Worm (Caenorhabditis elegans) whole organism, L1 larva: ENCODE measurements around the gene swd-2.2.

Source experiments
- C16A3.4 ChIP-seq: fragments of 150-350 bp; optimal IDR thresholded peaks from 2 replicates; lab custom pipeline; 2014; ENCODE audit warnings: missing biosample characterization, missing genetic modification characterization
- C34B4.2 ChIP-seq: sonication (generic microtip); optimal IDR thresholded peaks from 2 replicates; lab custom pipeline; 2017; ENCODE audit warnings: mild to moderate bottlenecking, missing genetic modification characterization, missing compliant biosample characterization
- F16B12.6 ChIP-seq: fragments of 150-350 bp; optimal IDR thresholded peaks from 2 replicates; lab custom pipeline; 2014; ENCODE audit warnings: missing biosample characterization, missing genetic modification characterization
- alr-1 ChIP-seq: fragments of 200-800 bp; sonication (Bioruptor generic); optimal IDR thresholded peaks from 2 replicates; lab custom pipeline; 2018; ENCODE audit warnings: borderline replicate concordance, mild to moderate bottlenecking, missing genetic modification characterization, missing compliant biosample characterization
- aly-2 ChIP-seq: fragments of 150-350 bp; optimal IDR thresholded peaks from 2 replicates; lab custom pipeline; 2014; ENCODE audit warnings: missing biosample characterization, missing genetic modification characterization
- ama-1 ChIP-seq: fragments of 150-350 bp; optimal IDR thresholded peaks from 2 replicates; lab custom pipeline; 2014
- blmp-1 ChIP-seq: fragments of 150-350 bp; optimal IDR thresholded peaks from 2 replicates; lab custom pipeline; 2014; ENCODE audit warnings: missing biosample characterization, missing genetic modification characterization
- ceh-63 ChIP-seq: fragments of 200-800 bp; sonication (Bioruptor generic); optimal IDR thresholded peaks from 2 replicates; lab custom pipeline; 2018; ENCODE audit warnings: mild to moderate bottlenecking, missing genetic modification characterization, missing compliant biosample characterization
- ceh-8 ChIP-seq: fragments of 200-800 bp; sonication (Bioruptor generic); optimal IDR thresholded peaks from 2 replicates; lab custom pipeline; 2018; ENCODE audit warnings: mild to moderate bottlenecking, missing genetic modification characterization, moderate library complexity, missing compliant biosample characterization
- ceh-82 ChIP-seq, 3 experiments: fragments of 150-350 bp in 1 of 3; sonication (generic microtip) in 2 of 3; optimal IDR thresholded peaks; 2 replicates each; lab custom pipeline; 2014 to 2017; ENCODE audit warnings: missing biosample characterization in 3 of 3, missing genetic modification characterization in 3 of 3
- ceh-90 ChIP-seq: sonication (generic microtip); optimal IDR thresholded peaks from 2 replicates; lab custom pipeline; 2016; ENCODE audit warnings: missing genetic modification characterization, missing compliant biosample characterization
- dpl-1 ChIP-seq, 3 experiments: fragments of 150-350 bp in 2 of 3; sonication (generic microtip) in 1 of 3; optimal IDR thresholded peaks; 2 replicates each; lab custom pipeline; 2014 to 2017; ENCODE audit warnings: missing biosample characterization in 3 of 3, missing genetic modification characterization in 3 of 3, missing genetic modification reagents in 3 of 3
- dsc-1 ChIP-seq: sonication (generic microtip); optimal IDR thresholded peaks from 2 replicates; lab custom pipeline; 2016; ENCODE audit warnings: mild to moderate bottlenecking, missing genetic modification characterization, missing compliant biosample characterization
- efl-1 ChIP-seq, 4 experiments: fragments of 150-350 bp; optimal IDR thresholded peaks in 3 of 4; peaks in 1 of 4; 1 replicate in 1 of 4; 2 replicates in 3 of 4; lab custom pipeline; 2014; ENCODE audit warnings: missing biosample characterization in 2 of 4, missing genetic modification characterization in 2 of 4, missing genetic modification reagents in 2 of 4
- egl-27 ChIP-seq, 2 experiments: fragments of 150-350 bp in 1 of 2; sonication (generic microtip); optimal IDR thresholded peaks; 3 replicates each; lab custom pipeline; 2017 to 2018; ENCODE audit warnings: missing biosample characterization in 2 of 2, missing genetic modification characterization in 2 of 2, missing genetic modification reagents in 2 of 2
- elt-2 ChIP-seq: sonication (generic microtip); optimal IDR thresholded peaks from 2 replicates; lab custom pipeline; 2016; ENCODE audit warnings: missing genetic modification characterization, mild to moderate bottlenecking, inconsistent platforms, missing compliant biosample characterization, missing genetic modification reagents
- elt-3 ChIP-seq, 6 experiments: fragments of 150-350 bp in 1 of 6; sonication (generic microtip); optimal IDR thresholded peaks; 2 replicates each; lab custom pipeline; 2017 to 2018; ENCODE audit warnings: missing biosample characterization in 6 of 6, missing genetic modification characterization in 6 of 6, inconsistent platforms in 1 of 6
- ets-5 ChIP-seq: fragments of 200-800 bp; sonication (Bioruptor generic); IDR thresholded peaks from 2 replicates; pipeline ENCODE4 v1.3.6; 2022; ENCODE audit warnings: missing genetic modification characterization, missing compliant biosample characterization
- fkh-10 ChIP-seq: sonication (generic microtip); optimal IDR thresholded peaks from 2 replicates; lab custom pipeline; 2017; ENCODE audit warnings: missing biosample characterization, missing genetic modification reagents, missing genetic modification characterization
- fos-1 ChIP-seq: fragments of 150-350 bp; optimal IDR thresholded peaks from 2 replicates; lab custom pipeline; 2014; ENCODE audit warnings: missing biosample characterization, missing genetic modification characterization
- grh-1 ChIP-seq: fragments of 200-800 bp; sonication (Bioruptor generic); IDR thresholded peaks from 2 replicates; pipeline ENCODE4 v1.3.6; 2022; ENCODE audit warnings: missing genetic modification reagents, missing genetic modification characterization, missing compliant biosample characterization
- hlh-4 ChIP-seq: sonication (generic microtip); optimal IDR thresholded peaks from 2 replicates; lab custom pipeline; 2016; ENCODE audit warnings: mild to moderate bottlenecking, missing genetic modification characterization, missing compliant biosample characterization
- hpl-2 ChIP-seq: fragments of 150-350 bp; optimal IDR thresholded peaks from 2 replicates; lab custom pipeline; 2014; ENCODE audit warnings: missing biosample characterization, missing genetic modification reagents, missing genetic modification characterization
- irx-1 ChIP-seq: sonication (generic microtip); optimal IDR thresholded peaks from 2 replicates; lab custom pipeline; 2016; ENCODE audit warnings: missing genetic modification characterization, missing compliant biosample characterization
- isw-1 ChIP-seq: fragments of 200-800 bp; sonication (Bioruptor generic); IDR thresholded peaks from 2 replicates; pipeline ENCODE4 v1.3.6; 2022; ENCODE audit warnings: missing genetic modification characterization, missing compliant biosample characterization
- jun-1 ChIP-seq: fragments of 150-350 bp; optimal IDR thresholded peaks from 2 replicates; lab custom pipeline; 2014; ENCODE audit warnings: missing biosample characterization, missing genetic modification reagents, missing genetic modification characterization
- lin-13 ChIP-seq: fragments of 150-350 bp; optimal IDR thresholded peaks from 2 replicates; lab custom pipeline; 2014; ENCODE audit warnings: missing biosample characterization, missing genetic modification reagents, missing genetic modification characterization
- lin-15B ChIP-seq: fragments of 150-350 bp; sonication (generic microtip); optimal IDR thresholded peaks from 3 replicates; lab custom pipeline; 2014; ENCODE audit warnings: missing biosample characterization, missing genetic modification characterization
- lin-35 ChIP-seq, 2 experiments: fragments of 150-350 bp; optimal IDR thresholded peaks; 2 replicates each; lab custom pipeline; 2014; ENCODE audit warnings: missing biosample characterization in 2 of 2, missing genetic modification characterization in 2 of 2, missing genetic modification reagents in 2 of 2
- lin-39 ChIP-seq: fragments of 150-350 bp; optimal IDR thresholded peaks from 2 replicates; lab custom pipeline; 2014; ENCODE audit warnings: missing biosample characterization, missing genetic modification reagents, missing genetic modification characterization
- lir-3 ChIP-seq: sonication (generic microtip); optimal IDR thresholded peaks from 2 replicates; lab custom pipeline; 2016; ENCODE audit warnings: mild to moderate bottlenecking, missing genetic modification characterization, moderate library complexity, missing compliant biosample characterization; ENCODE audit not compliant: poor library complexity
- lsy-2 ChIP-seq, 2 experiments: fragments of 150-350 bp; optimal IDR thresholded peaks; 2 replicates each; lab custom pipeline; 2014; ENCODE audit warnings: missing biosample characterization in 2 of 2, missing genetic modification characterization in 2 of 2
- mef-2 ChIP-seq: fragments of 150-350 bp; optimal IDR thresholded peaks from 2 replicates; lab custom pipeline; 2014; ENCODE audit warnings: missing biosample characterization, missing genetic modification characterization
- nhr-11 ChIP-seq: fragments of 150-350 bp; optimal IDR thresholded peaks from 2 replicates; lab custom pipeline; 2014; ENCODE audit warnings: missing biosample characterization, missing genetic modification characterization
- nhr-20 ChIP-seq: sonication (generic microtip); optimal IDR thresholded peaks from 2 replicates; lab custom pipeline; 2016; ENCODE audit warnings: mild to moderate bottlenecking, missing genetic modification characterization, missing compliant biosample characterization
- nhr-76 ChIP-seq: sonication (generic microtip); optimal IDR thresholded peaks from 2 replicates; lab custom pipeline; 2017; ENCODE audit warnings: missing biosample characterization, missing genetic modification characterization
- nhr-84 ChIP-seq: sonication (generic microtip); optimal IDR thresholded peaks from 2 replicates; lab custom pipeline; 2017; ENCODE audit warnings: missing biosample characterization, missing genetic modification characterization
- nhr-85 ChIP-seq: sonication (generic microtip); peaks from one replicate; lab custom pipeline; 2016; ENCODE audit warnings: missing genetic modification characterization, inconsistent platforms, missing compliant biosample characterization
- pag-3 ChIP-seq: sonication (generic microtip); optimal IDR thresholded peaks from 2 replicates; lab custom pipeline; 2017; ENCODE audit warnings: missing genetic modification characterization, mild to moderate bottlenecking, missing compliant biosample characterization, antibody characterized with exemption, borderline replicate concordance; ENCODE audit not compliant: insufficient read depth
- pax-3 ChIP-seq: fragments of 200-800 bp; sonication (Bioruptor generic); optimal IDR thresholded peaks from 2 replicates; lab custom pipeline; 2018; ENCODE audit warnings: mild to moderate bottlenecking, missing genetic modification characterization, moderate library complexity, missing compliant biosample characterization
- pqm-1 ChIP-seq: sonication (generic microtip); optimal IDR thresholded peaks from 3 replicates; lab custom pipeline; 2017; ENCODE audit warnings: missing biosample characterization, missing genetic modification characterization
- rnt-1 ChIP-seq: sonication (generic microtip); optimal IDR thresholded peaks from 2 replicates; lab custom pipeline; 2016; ENCODE audit warnings: mild to moderate bottlenecking, missing genetic modification characterization, moderate library complexity, missing compliant biosample characterization
- sptf-1 ChIP-seq: fragments of 150-350 bp; optimal IDR thresholded peaks from 2 replicates; lab custom pipeline; 2014; ENCODE audit warnings: missing biosample characterization, missing genetic modification characterization
- sup-37 ChIP-seq: fragments of 200-800 bp; sonication (Bioruptor generic); optimal IDR thresholded peaks from 2 replicates; lab custom pipeline; 2018; ENCODE audit warnings: mild to moderate bottlenecking, missing genetic modification characterization, missing compliant biosample characterization
- swsn-7 ChIP-seq: sonication (generic microtip); optimal IDR thresholded peaks from 2 replicates; lab custom pipeline; 2016; ENCODE audit warnings: missing genetic modification characterization, missing compliant biosample characterization
- tlp-1 ChIP-seq: fragments of 150-350 bp; optimal IDR thresholded peaks from 2 replicates; lab custom pipeline; 2014; ENCODE audit warnings: missing biosample characterization, missing genetic modification characterization
- unc-130 ChIP-seq: fragments of 150-350 bp; optimal IDR thresholded peaks from 2 replicates; lab custom pipeline; 2017; ENCODE audit warnings: missing biosample characterization, missing genetic modification characterization, inconsistent platforms
- unc-30 ChIP-seq: sonication (generic microtip); optimal IDR thresholded peaks from 2 replicates; lab custom pipeline; 2017; ENCODE audit warnings: missing biosample characterization, missing genetic modification characterization
- unc-62 ChIP-seq: fragments of 150-350 bp; optimal IDR thresholded peaks from 2 replicates; lab custom pipeline; 2014; ENCODE audit warnings: missing biosample characterization, missing genetic modification reagents, missing genetic modification characterization
- vab-15 ChIP-seq: sonication (generic microtip); optimal IDR thresholded peaks from 2 replicates; lab custom pipeline; 2017; ENCODE audit warnings: missing genotype, mild to moderate bottlenecking, missing genetic modification characterization, missing compliant biosample characterization
- xbp-1 ChIP-seq: sonication (generic microtip); optimal IDR thresholded peaks from 2 replicates; lab custom pipeline; 2016; ENCODE audit warnings: missing genetic modification characterization, missing compliant biosample characterization
- zip-4 ChIP-seq: fragments of 200-800 bp; sonication (Bioruptor generic); optimal IDR thresholded peaks from 2 replicates; lab custom pipeline; 2018; ENCODE audit warnings: mild to moderate bottlenecking, missing genetic modification characterization, moderate library complexity, missing compliant biosample characterization
- ztf-4 ChIP-seq: fragments of 150-350 bp; optimal IDR thresholded peaks from 2 replicates; lab custom pipeline; 2014; ENCODE audit warnings: missing biosample characterization, missing genetic modification characterization

swd-2.2 gene

DNA sequence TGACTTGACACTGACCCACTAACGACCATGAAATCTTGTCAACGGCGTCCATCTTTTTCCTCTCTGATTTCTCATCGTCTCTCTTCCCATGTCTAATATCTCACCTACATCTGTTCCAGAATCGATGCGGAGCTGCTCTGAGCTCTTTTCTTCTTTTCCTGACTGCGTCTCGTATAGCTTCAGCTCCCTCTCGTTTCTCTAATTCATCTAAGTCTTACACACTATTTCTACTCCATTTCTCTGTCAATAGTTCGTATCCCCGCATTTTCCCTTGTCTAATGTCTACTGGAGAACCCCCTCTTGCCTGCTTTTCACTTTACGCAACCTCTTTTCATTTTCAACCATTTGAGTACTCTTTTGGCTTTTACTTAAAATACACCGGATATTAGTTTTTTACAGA, 43.6 kb downstream of the swd-2.2 start, which contains the start of gene ric-3 (continued):
- TF ChIP-seq swsn-7 (tag; lab: Kevin White, UChicago) (peak; percentile 73), nhr-76 (tag; lab: Kevin White, UChicago) (no peak), nhr-11 (tag; lab: Kevin White, UChicago) (no peak), ceh-82 (tag; optimal IDR thresholded peaks at IDR 0.05; lab: Kevin White, UChicago) (peak; percentile 45 to 63 (median 50)), lir-3 (tag; lab: Kevin White, UChicago) (peak; percentile 31), ztf-4 (no peak), nhr-85 (peak; percentile 49), aly-2 (tag; lab: Kevin White, UChicago) (peak; percentile 57), alr-1 (tag; lab: Kevin White, UChicago) (no peak), hpl-2 (GFP tag; lab: Kevin White, UChicago) (no peak), grh-1 (no peak), pag-3 (tag; lab: Kevin White, UChicago) (no peak), pax-3 (tag; lab: Kevin White, UChicago) (peak; percentile 42), F16B12.6 (tag; lab: Kevin White, UChicago) (no peak), nhr-20 (tag; lab: Kevin White, UChicago) (peak; percentile 50), isw-1 (GFP tag; lab: Robert Waterston, UW) (peak; percentile 56; the same call in 1 of the 2 replicates), efl-1 (optimal IDR thresholded peaks at IDR 0.05; lab: Kevin White, UChicago) (peak; percentile 68 to 78), efl-1 (GFP tag; optimal IDR thresholded peaks at IDR 0.05 in 1 of 2; lab: Kevin White, UChicago) (peak; percentile 32 to 95), sptf-1 (tag; lab: Kevin White, UChicago) (no peak), blmp-1 (tag; lab: Kevin White, UChicago) (peak; percentile 77), unc-62 (no peak), lin-35 (GFP tag; optimal IDR thresholded peaks at IDR 0.05; lab: Kevin White, UChicago) (peak in 1 of 2 experiments; percentile 65), tlp-1 (tag; lab: Kevin White, UChicago) (no peak), egl-27 (tag; optimal IDR thresholded peaks at IDR 0.05; lab: Kevin White, UChicago) (no peak), fkh-10 (peak; percentile 47), jun-1 (tag; lab: Kevin White, UChicago) (peak; percentile 54), elt-2 (tag; lab: Kevin White, UChicago) (no peak), rnt-1 (tag; lab: Kevin White, UChicago) (peak; percentile 84), fos-1 (tag; lab: Kevin White, UChicago) (peak; percentile 52), ceh-90 (tag; lab: Kevin White, UChicago) (peak; percentile 16), lsy-2 (tag; optimal IDR thresholded peaks at IDR 0.05; lab: Kevin White, UChicago) (peak; percentile 57 to 76), elt-3 (tag; optimal IDR thresholded peaks at IDR 0.05; lab: Kevin White, UChicago) (no peak), lin-39 (tag; lab: Kevin White, UChicago) (peak; percentile 17), ama-1 (no peak), dsc-1 (tag; lab: Kevin White, UChicago) (peak; percentile 81), lin-15B (no peak), pqm-1 (no peak), lin-13 (no peak), mef-2 (tag; lab: Kevin White, UChicago) (peak; percentile 22), ets-5 (GFP tag; lab: Robert Waterston, UW) (no peak), irx-1 (tag; lab: Kevin White, UChicago) (peak; percentile 48), ceh-8 (GFP tag; lab: Kevin White, UChicago) (no peak), vab-15 (tag; lab: Kevin White, UChicago) (no peak), zip-4 (GFP tag; lab: Kevin White, UChicago) (no peak), ceh-63 (GFP tag; lab: Kevin White, UChicago) (no peak), xbp-1 (tag; lab: Kevin White, UChicago) (peak; percentile 43), nhr-84 (tag; lab: Kevin White, UChicago) (no peak), dpl-1 (GFP tag; optimal IDR thresholded peaks at IDR 0.05; lab: Kevin White, UChicago) (peak; percentile 7 to 41 (median 31)), sup-37 (GFP tag; lab: Kevin White, UChicago) (no peak), unc-130 (no peak), C16A3.4 (tag; lab: Kevin White, UChicago) (peak; percentile 5), C34B4.2 (no peak), hlh-4 (tag; lab: Kevin White, UChicago) (no peak), unc-30 (tag; lab: Kevin White, UChicago) (no peak)
